Worm (Caenorhabditis elegans) whole organism, early embryonic: ENCODE measurements around the gene flor-1.

ENCODE experiments used
- ama-1 ChIP-seq: fragments of 150-350 bp; optimal IDR thresholded peaks from 2 replicates; lab custom pipeline; 2014
- hmg-4 ChIP-seq: fragments of 200-800 bp; sonication (Bioruptor generic); optimal IDR thresholded peaks from 2 replicates; lab custom pipeline; 2018; ENCODE audit warnings: mild to moderate bottlenecking, missing genetic modification characterization, missing compliant biosample characterization

DNA sequence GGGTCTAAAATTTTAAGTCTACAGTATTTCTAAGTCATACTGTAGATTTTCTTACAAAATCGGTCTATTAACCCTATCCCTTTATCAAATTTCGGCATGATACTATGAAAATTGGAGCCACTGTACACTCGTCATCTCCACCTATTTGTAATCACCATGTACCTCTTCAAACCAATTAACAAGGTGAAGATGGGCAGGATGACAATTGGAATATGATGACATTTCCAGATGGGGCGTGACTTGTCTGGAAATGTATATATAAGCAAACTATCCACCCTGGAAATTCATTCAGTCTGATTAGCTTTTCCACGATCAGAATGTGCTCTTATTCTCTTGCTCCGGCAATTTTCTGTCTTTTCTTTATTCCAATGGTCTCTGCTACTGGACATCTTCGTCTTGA, 10.2 kb downstream of the flor-1 start, which contains the start of gene Y75B12A.2:
- TF ChIP-seq ama-1 (lab: Kevin White, UChicago), result no peak
- no peak for TF ChIP-seq hmg-4 (GFP tag; lab: Kevin White, UChicago)
